Worm (Caenorhabditis elegans): Measurements from ENCODE around the gene nep-1.

The nep-1 gene

DNA sequence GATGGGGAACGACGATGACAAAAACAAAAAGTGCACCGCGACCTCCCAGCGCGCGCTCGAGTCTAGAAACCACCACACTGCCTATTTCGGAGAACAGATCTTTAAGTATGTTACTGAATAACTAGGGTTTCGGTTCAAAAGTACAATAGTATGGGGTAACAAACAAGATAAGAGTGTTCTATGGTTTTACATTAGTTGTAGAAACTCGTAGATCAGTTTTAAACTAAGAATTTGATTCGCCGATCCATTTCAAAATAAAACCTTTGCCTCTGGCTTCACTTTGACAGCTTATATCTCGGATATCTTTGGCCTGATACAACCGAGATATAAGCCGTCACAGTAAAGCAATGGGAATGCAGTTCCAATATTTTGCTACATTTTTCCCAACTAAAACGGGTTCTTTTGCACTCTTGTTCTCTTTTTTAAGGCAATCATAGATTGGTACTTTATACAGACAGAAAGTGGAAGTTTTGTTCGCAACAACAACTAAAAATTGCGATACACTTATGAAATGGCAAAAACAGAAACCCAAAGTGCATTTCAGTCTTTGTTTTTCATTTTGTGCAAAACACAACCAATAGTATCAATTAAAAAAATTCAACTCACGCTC is 40.5 kb downstream of the nep-1 start:
- TF ChIP-seq dao-5 (tag; optimal IDR thresholded peaks at IDR 0.05) (no peak), him-1 (tag; optimal IDR thresholded peaks at IDR 0.05) (no peak), W03F9.2 (tag; optimal IDR thresholded peaks at IDR 0.05) (no peak)

DNA sequence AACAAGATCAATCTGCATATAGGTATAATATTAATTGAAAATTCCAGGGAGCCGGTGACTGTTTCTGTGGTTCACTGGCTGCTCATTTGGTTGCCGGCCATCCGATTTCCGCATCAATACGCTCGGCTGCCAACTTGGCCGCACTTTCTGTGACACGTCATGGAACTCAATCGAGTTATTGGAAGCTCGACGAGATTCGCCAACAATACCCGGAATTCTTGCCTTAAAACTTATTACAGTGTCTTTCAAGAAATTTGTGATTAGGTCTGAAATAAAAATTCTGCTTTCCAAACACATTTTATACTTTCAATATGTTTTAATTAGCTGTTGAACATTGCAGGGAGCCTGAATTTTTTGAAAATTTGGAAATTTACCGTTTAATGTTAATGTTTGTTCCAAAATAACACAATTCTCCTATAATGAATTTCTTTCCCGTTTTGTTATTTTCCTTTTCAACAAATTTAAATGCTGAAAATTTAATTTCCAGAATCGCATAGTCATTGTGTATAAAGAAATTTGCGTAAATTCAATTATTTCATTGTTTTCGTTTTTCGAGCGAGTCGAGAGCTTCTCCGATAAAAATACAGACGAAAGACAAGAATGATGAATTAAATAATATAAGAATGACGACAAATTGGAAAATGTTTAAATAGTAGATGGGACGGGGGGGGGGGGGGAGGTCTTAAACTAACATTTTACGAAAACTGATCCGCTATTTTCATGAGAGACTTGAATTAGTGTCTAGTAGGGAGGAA is 42.7 kb downstream of the nep-1 start:
- no peak for TF ChIP-seq him-1 (tag; optimal IDR thresholded peaks at IDR 0.05)
- no peak for TF ChIP-seq dao-5 (tag; optimal IDR thresholded peaks at IDR 0.05)

DNA sequence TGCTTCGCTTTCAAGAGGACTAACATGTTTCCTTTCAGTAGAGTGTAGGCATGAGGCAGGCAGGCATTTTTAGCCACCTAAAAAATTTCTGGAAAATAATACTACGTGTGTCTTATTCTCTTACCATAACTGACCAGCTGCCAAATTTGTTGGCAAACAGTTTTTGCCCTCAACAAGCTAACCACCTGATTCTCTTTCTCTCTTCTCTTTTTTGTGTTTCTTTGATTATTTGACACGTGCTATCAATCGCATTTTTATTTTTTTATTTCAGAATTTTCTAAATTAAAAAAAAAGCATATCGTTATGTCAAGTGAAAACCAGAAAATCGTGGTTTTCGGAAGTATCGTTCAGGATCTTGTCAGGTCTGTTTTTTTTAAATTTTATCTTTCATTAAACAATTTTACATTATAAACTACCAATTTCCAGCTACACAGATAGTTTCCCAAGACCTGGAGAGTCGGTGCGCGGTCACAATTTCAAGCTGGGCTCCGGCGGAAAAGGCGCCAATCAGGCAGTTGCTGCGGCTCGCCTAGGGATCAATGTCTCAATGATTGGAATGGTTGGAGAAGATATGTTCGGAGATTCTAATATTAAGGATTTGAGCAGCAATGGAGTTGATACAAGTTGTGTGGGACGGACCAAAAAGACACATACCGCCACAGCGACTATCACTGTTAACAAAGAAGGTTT is 44.8 kb downstream of the nep-1 start, which contains the start of gene F07A11.5:
Gene F07A11.5, plus strand, starts transcription at position 267 of the 690 bp plus-strand sequence.
- TF ChIP-seq dao-5 (tag; optimal IDR thresholded peaks at IDR 0.05) (no peak), W03F9.2 (tag; optimal IDR thresholded peaks at IDR 0.05) (no peak), him-1 (tag; optimal IDR thresholded peaks at IDR 0.05) (no peak)

DNA sequence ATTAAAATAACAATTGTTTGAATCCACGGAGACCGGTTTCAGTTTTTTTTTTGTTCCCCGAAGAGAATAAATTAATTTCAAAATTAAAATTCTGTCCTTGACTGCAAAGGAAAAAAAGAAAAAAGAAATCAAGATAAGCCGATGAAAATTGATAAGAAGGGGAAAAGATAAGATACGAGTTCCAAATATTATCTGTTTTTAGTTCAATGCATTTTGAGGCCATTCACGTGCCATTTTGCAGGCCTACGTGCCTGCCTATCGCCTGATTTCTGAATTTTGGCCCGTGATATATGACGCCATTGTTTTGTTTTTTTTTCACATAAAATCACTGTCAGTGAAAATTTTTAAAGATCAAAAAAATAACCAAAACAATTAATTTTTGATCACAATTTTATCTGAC is 45.5 kb downstream of the nep-1 start:
- TF ChIP-seq dao-5 (tag; optimal IDR thresholded peaks at IDR 0.05): no peak
- TF ChIP-seq W03F9.2 (tag; optimal IDR thresholded peaks at IDR 0.05): no peak
- no peak for TF ChIP-seq him-1 (tag; optimal IDR thresholded peaks at IDR 0.05)

DNA sequence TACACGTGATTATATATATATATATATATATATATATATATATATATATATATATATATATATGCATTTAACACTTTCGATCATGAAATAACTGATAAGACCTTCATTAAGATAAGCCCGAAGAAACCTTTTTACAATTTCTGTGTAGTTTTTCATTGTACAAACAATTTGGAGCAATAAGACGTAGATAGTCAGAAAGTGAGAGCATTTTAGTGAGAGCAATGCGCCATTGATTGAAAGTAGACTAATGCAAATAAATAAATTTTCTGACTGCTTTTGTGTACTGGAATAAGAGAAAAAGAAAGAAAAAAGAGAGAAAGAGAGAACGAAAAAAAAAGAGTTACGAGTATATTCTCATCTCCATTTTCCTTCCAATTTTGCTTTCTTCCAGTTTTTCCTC is 52.4 kb downstream of the nep-1 start:
- no peak for TF ChIP-seq him-1 (tag; optimal IDR thresholded peaks at IDR 0.05)
- no peak for TF ChIP-seq W03F9.2 (tag; optimal IDR thresholded peaks at IDR 0.05)
- TF ChIP-seq dao-5 (tag; optimal IDR thresholded peaks at IDR 0.05): no peak
